Worm (Caenorhabditis elegans): Measurements from ENCODE around the gene Y54F10AM.15.

DNA sequence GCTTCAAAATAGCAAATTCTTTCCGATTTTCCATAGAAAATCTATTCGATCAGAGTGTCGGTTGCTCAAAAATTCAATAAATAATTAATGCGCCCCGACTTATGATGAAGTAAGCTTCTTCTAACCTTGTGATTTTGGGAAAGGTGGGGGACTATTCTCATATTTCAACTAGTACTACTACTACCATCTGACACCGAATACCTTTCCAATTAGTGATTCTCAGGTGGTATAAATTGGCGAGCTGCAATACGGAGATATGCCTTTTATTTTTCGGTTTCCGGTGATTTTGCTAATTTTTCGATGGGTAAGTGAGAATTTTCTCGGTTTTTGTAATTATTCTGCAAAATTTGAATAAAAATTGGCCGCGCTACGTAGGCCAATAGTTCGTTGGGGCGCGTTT is 32.9 kb upstream of the Y54F10AM.15 start, which contains the start of gene nhr-239:
- TF ChIP-seq dao-5 (tag; optimal IDR thresholded peaks at IDR 0.05), result no peak
- TF ChIP-seq him-1 (tag; optimal IDR thresholded peaks at IDR 0.05), result no peak
- no peak for TF ChIP-seq W03F9.2 (tag; optimal IDR thresholded peaks at IDR 0.05)
